Fruit fly (Drosophila melanogaster) ovary, adult (tissue): ENCODE results near the gene Kr-h1.

Experiments
- CG17801 ChIP-seq: fragments of 200-800 bp; optimal IDR thresholded peaks from 2 replicates; lab custom pipeline; 2019; ENCODE audit warnings: missing biosample characterization, mild to moderate bottlenecking, missing genetic modification characterization, moderate library complexity; ENCODE audit not compliant: partially characterized antibody

The Kr-h1 gene

DNA sequence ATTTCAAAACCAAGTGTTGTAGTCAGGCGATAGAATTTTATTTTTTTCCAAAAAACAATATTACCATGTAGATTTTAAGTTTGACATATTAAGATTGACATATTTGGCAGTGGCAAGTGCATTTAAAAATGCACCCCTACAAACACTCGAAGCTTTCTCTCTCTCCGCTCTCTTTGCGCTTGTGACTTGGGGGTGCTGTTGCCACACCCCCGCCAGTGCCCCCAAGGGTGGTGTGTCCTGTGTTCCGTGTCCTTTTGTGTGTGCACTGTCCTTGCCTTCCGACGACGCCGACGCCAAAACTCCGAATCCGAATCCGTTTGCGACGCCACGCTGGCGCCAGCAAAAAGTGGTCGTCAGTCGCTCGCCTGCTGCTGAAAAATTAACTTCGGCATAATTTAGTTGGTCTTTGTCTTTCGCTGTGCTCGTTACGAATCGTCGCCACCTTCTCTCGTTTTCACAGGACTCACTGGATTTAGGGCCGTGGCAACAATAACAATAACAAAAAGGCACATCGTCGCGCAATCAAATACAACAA lies 27.0 kb downstream of the Kr-h1 start:
- no peak for TF ChIP-seq CG17801

- no peak for TF ChIP-seq CG17801
Observed at dm6 chr2L:6110781-6111180, 28.4 kb downstream of the Kr-h1 start.

DNA sequence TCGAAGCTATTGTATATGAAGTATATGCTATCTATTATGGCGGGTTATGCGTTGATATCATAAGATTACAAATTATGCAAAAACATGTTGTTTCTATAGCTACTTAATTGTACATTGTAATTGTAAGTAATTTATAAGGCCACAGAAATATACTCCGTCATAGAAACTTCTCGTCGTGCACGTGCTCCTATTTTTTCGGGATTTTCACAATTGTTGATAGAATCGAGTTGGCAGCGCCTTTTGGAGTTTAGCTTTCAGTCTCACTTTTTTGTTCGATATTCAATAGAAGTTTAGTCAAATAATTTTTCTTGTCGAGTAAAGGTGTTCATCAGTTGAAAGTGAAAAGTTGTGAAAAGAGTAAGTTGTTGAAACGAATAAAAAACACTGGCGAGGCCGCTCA lies 35.8 kb downstream of the Kr-h1 start, which contains the start of gene CG31642:
Gene CG31642 (plus strand): TSS at position 301 of the 400 bp plus-strand sequence.
- no peak for TF ChIP-seq CG17801

- TF ChIP-seq CG17801 = peak; percentile 23
Observed at dm6 chr2L:6124815-6125214, 42.4 kb downstream of the Kr-h1 start, which contains the start of gene Arpc4. TSS of gene Arpc4 (plus strand) at chr2L:6125132.

DNA sequence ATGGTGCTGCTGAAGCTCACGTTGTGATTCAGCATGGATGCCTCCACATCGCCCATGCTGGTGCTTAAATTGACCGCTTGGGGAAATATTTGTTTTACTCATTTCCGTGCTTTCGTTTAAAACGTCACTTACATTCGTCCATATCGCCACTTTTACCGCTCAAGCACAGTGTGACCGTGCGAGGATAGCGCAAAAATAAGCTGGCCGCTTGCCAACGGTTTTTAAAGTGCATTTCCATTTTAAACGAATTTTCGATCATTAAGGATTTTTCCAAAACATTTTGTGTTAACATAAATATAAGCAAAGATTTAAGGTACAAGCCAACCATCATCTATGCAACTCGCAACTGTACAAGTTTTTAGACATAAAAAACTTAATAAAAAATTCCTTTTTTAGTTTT lies 45.1 kb downstream of the Kr-h1 start, which contains the start of gene WDR79:
Gene WDR79 (minus strand): TSS at position 298 of the 400 bp plus-strand sequence.
- TF ChIP-seq CG17801 = no peak

- no peak for TF ChIP-seq CG17801
Observed at dm6 chr2L:6130522-6131073, 48.2 kb downstream of the Kr-h1 start, which contains the start of the genes B9d2, tctn and CG9222. TSS of gene B9d2 (minus strand) at chr2L:6130651. TSS of gene tctn (minus strand) at chr2L:6130651. TSS of gene CG9222 (plus strand) at chr2L:6131023.

DNA sequence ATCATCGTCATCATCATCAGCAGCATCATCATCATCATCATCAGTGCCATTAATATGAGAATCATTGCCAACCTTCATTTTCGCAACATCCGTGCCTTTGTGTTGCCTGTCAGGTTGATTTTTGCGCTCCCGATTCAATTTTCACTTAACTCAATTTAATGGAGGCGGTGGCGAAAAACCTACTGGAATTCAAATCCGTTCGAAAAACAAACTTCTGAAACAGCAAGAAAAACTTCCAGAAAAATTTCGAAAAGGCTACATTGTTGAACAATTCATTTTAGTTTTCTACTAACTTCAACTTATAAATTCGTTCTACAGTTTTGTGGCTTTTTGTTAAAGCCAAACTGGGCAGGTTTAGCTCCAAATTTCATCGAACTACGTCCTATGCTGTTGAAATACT lies 56.7 kb downstream of the Kr-h1 start, which contains the start of gene CG13991:
Gene CG13991 (plus strand): TSS at position 301 of the 400 bp plus-strand sequence.
- no peak for TF ChIP-seq CG17801
